Fruit fly (Drosophila melanogaster): ENCODE results near the gene CG5937.

CG5937 gene

dm6 chrX:6020254-6020653 is 19.6 kb upstream of the CG5937 start (continued):
- TF ChIP-seq acj6 (GFP tag; optimal IDR thresholded peaks at IDR 0.05) (peak; percentile 80), Blimp-1 (GFP tag; optimal IDR thresholded peaks at IDR 0.05) (peak; percentile 61), Sox15 (GFP tag; optimal IDR thresholded peaks at IDR 0.05) (peak; percentile 65), topi (GFP tag; optimal IDR thresholded peaks at IDR 0.05) (peak; percentile 88), pdm3 (GFP tag; optimal IDR thresholded peaks at IDR 0.05) (peak; percentile 83), Hr38 (GFP tag; optimal IDR thresholded peaks at IDR 0.05) (no peak), Hr4 (GFP tag; optimal IDR thresholded peaks at IDR 0.05) (peak; percentile 49), cyc (GFP tag; optimal IDR thresholded peaks at IDR 0.05) (peak; percentile 78)

DNA sequence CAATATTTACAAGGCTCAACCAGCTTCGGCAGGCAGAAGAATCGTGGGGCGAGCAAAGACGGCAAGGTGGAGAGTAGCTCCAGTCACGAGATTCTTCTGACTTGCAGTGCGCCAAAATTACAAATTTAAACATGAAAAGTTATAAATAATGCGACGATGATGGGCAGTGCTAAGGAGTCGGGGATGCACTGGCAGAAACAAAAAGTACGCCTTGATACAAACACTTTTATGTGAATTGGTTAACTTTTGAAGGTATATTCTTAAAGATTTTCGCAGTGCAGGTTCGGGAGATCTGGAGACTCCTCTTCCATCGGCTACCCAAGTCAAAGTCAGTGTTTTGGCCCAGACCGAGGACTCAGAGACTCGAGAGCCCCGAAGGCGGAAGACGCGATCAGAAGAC is 18.4 kb upstream of the CG5937 start:
- TF ChIP-seq Gug (GFP tag; IDR thresholded peaks at IDR 0.05) (no peak), CG16779 (tag; optimal IDR thresholded peaks at IDR 0.05) (no peak), CG34406 (GFP tag; optimal IDR thresholded peaks at IDR 0.05) (no peak), Smox (GFP tag; optimal IDR thresholded peaks at IDR 0.05) (peak; percentile 56), Lpt (GFP tag; optimal IDR thresholded peaks at IDR 0.05) (no peak), vri (GFP tag; optimal IDR thresholded peaks at IDR 0.05) (peak; percentile 51), CG11294 (GFP tag; IDR thresholded peaks at IDR 0.05) (no peak), Hr39 (GFP tag; optimal IDR thresholded peaks at IDR 0.05) (peak; percentile 53), svp (GFP tag) (peak; percentile 81), Ets96B (tag; optimal IDR thresholded peaks at IDR 0.05) (peak; percentile 25), acj6 (GFP tag; optimal IDR thresholded peaks at IDR 0.05) (peak; percentile 33), Sox14 (GFP tag; optimal IDR thresholded peaks at IDR 0.05) (peak; percentile 30), CG6792 (GFP tag; optimal IDR thresholded peaks at IDR 0.05) (peak; percentile 19), cyc (GFP tag; optimal IDR thresholded peaks at IDR 0.05) (peak; percentile 54), achi (GFP tag; optimal IDR thresholded peaks at IDR 0.05) (peak; percentile 6), CG10631 (GFP tag; optimal IDR thresholded peaks at IDR 0.05) (peak; percentile 37), pdm3 (GFP tag; optimal IDR thresholded peaks at IDR 0.05) (peak; percentile 45), eg (GFP tag; IDR thresholded peaks at IDR 0.05) (no peak), CG11902 (GFP tag; optimal IDR thresholded peaks at IDR 0.05) (no peak), lz (GFP tag; optimal IDR thresholded peaks at IDR 0.05) (peak; percentile 47), Eip75B (GFP tag; optimal IDR thresholded peaks at IDR 0.05) (peak; percentile 40), fd59A (GFP tag; optimal IDR thresholded peaks at IDR 0.05) (no peak), fd85E (GFP tag; optimal IDR thresholded peaks at IDR 0.05) (no peak), CG32006 (GFP tag; optimal IDR thresholded peaks at IDR 0.05) (no peak), esn (GFP tag; optimal IDR thresholded peaks at IDR 0.05) (peak; percentile 61), Sox102F (GFP tag; optimal IDR thresholded peaks at IDR 0.05) (peak; percentile 66), topi (GFP tag; optimal IDR thresholded peaks at IDR 0.05) (peak; percentile 61), net (GFP tag; optimal IDR thresholded peaks at IDR 0.05) (no peak), Eip78C (GFP tag) (peak; percentile 84), Ets21C (GFP tag; optimal IDR thresholded peaks at IDR 0.05) (peak; percentile 26), dsx (GFP tag; optimal IDR thresholded peaks at IDR 0.05; ENCODE audit: poor library complexity, severe bottlenecking) (no peak), CG10669 (GFP tag; optimal IDR thresholded peaks at IDR 0.05) (peak; percentile 12), CG6808 (GFP tag; optimal IDR thresholded peaks at IDR 0.05) (no peak), Met (GFP tag; optimal IDR thresholded peaks at IDR 0.05) (peak; percentile 65), CG6276 (GFP tag; optimal IDR thresholded peaks at IDR 0.05) (no peak), ss (GFP tag; optimal IDR thresholded peaks at IDR 0.05) (no peak), CG4318 (GFP tag; optimal IDR thresholded peaks at IDR 0.05) (no peak), CG1621 (tag; optimal IDR thresholded peaks at IDR 0.05) (no peak), salr (GFP tag; optimal IDR thresholded peaks at IDR 0.05) (peak in 1 of 2 experiments; percentile 0), CG31627 (GFP tag; optimal IDR thresholded peaks at IDR 0.05) (peak; percentile 54), CG3919 (GFP tag; optimal IDR thresholded peaks at IDR 0.05) (peak; percentile 50), CG8319 (GFP tag; optimal IDR thresholded peaks at IDR 0.05) (no peak), CG6854 (GFP tag; optimal IDR thresholded peaks at IDR 0.05) (no peak), CG11762 (GFP tag; optimal IDR thresholded peaks at IDR 0.05; ENCODE audit: insufficient read depth) (no peak)

All from whole organism, prepupa.